Fruit fly (Drosophila melanogaster) whole organism, embryonic: ENCODE results near the gene CAH9.

Source experiments
- ATbp ChIP-seq: fragments of 200-800 bp; sonication (Bioruptor generic); optimal IDR thresholded peaks from 2 replicates; lab custom pipeline; 2017; ENCODE audit warnings: missing biosample characterization, mild to moderate bottlenecking, missing genetic modification characterization, missing genetic modification reagents
- Bgb ChIP-seq: fragments of 200-800 bp; sonication (Bioruptor generic); IDR thresholded peaks from 2 replicates; pipeline ENCODE4 v1.3.6; 2022; ENCODE audit warnings: missing biosample characterization, missing genetic modification characterization; ENCODE audit not compliant: partially characterized antibody
- CG10274 ChIP-seq: fragments of 200-800 bp; sonication (Bioruptor generic); optimal IDR thresholded peaks from 3 replicates; lab custom pipeline; 2017; ENCODE audit warnings: missing biosample characterization, mild to moderate bottlenecking, missing genetic modification characterization
- CG10462 ChIP-seq: fragments of 200-800 bp; sonication (Bioruptor generic); optimal IDR thresholded peaks from 2 replicates; lab custom pipeline; 2016; ENCODE audit warnings: missing biosample characterization, missing genetic modification characterization
- CG10979 ChIP-seq: fragments of 200-800 bp; sonication (Bioruptor generic); optimal IDR thresholded peaks from 2 replicates; lab custom pipeline; 2018; ENCODE audit warnings: missing biosample characterization, mild to moderate bottlenecking, missing genetic modification characterization, moderate library complexity
- CG11398 ChIP-seq: fragments of 200-800 bp; sonication (Bioruptor generic); optimal IDR thresholded peaks from 2 replicates; lab custom pipeline; 2016; ENCODE audit warnings: missing biosample characterization, missing genetic modification characterization
- CG11504 ChIP-seq: fragments of 200-800 bp; sonication (Bioruptor generic); optimal IDR thresholded peaks from 3 replicates; lab custom pipeline; 2019; ENCODE audit warnings: missing biosample characterization, mild to moderate bottlenecking, missing genetic modification characterization, moderate library complexity
- CG11560 ChIP-seq: fragments of 200-800 bp; sonication (Bioruptor generic); IDR thresholded peaks from 3 replicates; pipeline ENCODE4 v1.3.6; 2022; ENCODE audit warnings: missing biosample characterization, missing genetic modification characterization
- CG11696 ChIP-seq: fragments of 200-800 bp; sonication (Bioruptor generic); IDR thresholded peaks from 2 replicates; pipeline ENCODE4 v1.3.6; 2022; ENCODE audit warnings: missing biosample characterization, missing genetic modification characterization
- CG13123 ChIP-seq: fragments of 200-800 bp; sonication (Bioruptor generic); optimal IDR thresholded peaks from 2 replicates; lab custom pipeline; 2016; ENCODE audit warnings: missing biosample characterization, missing genetic modification characterization
- CG1647 ChIP-seq: fragments of 200-800 bp; sonication (Bioruptor generic); optimal IDR thresholded peaks from 3 replicates; lab custom pipeline; 2016; ENCODE audit warnings: missing biosample characterization, missing genetic modification characterization
- CG17359 ChIP-seq: fragments of 200-800 bp; sonication (Bioruptor generic); optimal IDR thresholded peaks from 3 replicates; lab custom pipeline; 2018; ENCODE audit warnings: missing biosample characterization, mild to moderate bottlenecking, missing genetic modification characterization, moderate library complexity
- CG17612 ChIP-seq: fragments of 200-800 bp; sonication (Bioruptor generic); IDR thresholded peaks from 2 replicates; pipeline ENCODE4 v1.3.6; 2022; ENCODE audit warnings: missing biosample characterization, missing genetic modification characterization
- CG17829 ChIP-seq: fragments of 200-800 bp; optimal IDR thresholded peaks from 2 replicates; lab custom pipeline; 2019; ENCODE audit warnings: missing biosample characterization, mild to moderate bottlenecking, missing genetic modification characterization, moderate library complexity
- CG18011 ChIP-seq: fragments of 200-800 bp; sonication (Bioruptor generic); optimal IDR thresholded peaks from 2 replicates; lab custom pipeline; 2017; ENCODE audit warnings: missing biosample characterization, missing genetic modification characterization, mild to moderate bottlenecking, moderate library complexity, missing genotype
- CG18619 ChIP-seq: fragments of 200-800 bp; sonication (Bioruptor generic); optimal IDR thresholded peaks from 3 replicates; lab custom pipeline; 2017; ENCODE audit warnings: missing biosample characterization, mild to moderate bottlenecking, missing genetic modification characterization
- CG30431 ChIP-seq: fragments of 200-800 bp; sonication (Bioruptor generic); optimal IDR thresholded peaks from 2 replicates; lab custom pipeline; 2017; ENCODE audit warnings: missing biosample characterization, missing genetic modification characterization
- CG3065 ChIP-seq: fragments of 200-800 bp; sonication (Bioruptor generic); optimal IDR thresholded peaks from 2 replicates; lab custom pipeline; 2016; ENCODE audit warnings: missing biosample characterization, missing genetic modification characterization
- CG31388 ChIP-seq: fragments of 200-800 bp; sonication (Bioruptor generic); optimal IDR thresholded peaks from 2 replicates; lab custom pipeline; 2016; ENCODE audit warnings: missing biosample characterization, missing genetic modification characterization
- CG33213 ChIP-seq: fragments of 200-800 bp; sonication (Bioruptor generic); optimal IDR thresholded peaks from 3 replicates; lab custom pipeline; 2016; ENCODE audit warnings: missing biosample characterization, missing genetic modification characterization
- CG34224 ChIP-seq: fragments of 200-800 bp; sonication (Bioruptor generic); IDR thresholded peaks from 3 replicates; pipeline ENCODE4 v1.3.6; 2022; ENCODE audit warnings: missing biosample characterization, missing genetic modification characterization; ENCODE audit not compliant: partially characterized antibody
- CG7987 ChIP-seq: fragments of 200-800 bp; sonication (Bioruptor generic); optimal IDR thresholded peaks from 2 replicates; lab custom pipeline; 2018; ENCODE audit warnings: missing biosample characterization, mild to moderate bottlenecking, missing genetic modification characterization, moderate library complexity
- CG8478 ChIP-seq: fragments of >200 bp; optimal IDR thresholded peaks from 2 replicates; lab custom pipeline; 2018
- D ChIP-seq, 2 experiments: fragments of 200-800 bp in 1 of 2; fragments of >200 bp in 1 of 2; sonication (Bioruptor generic) in 1 of 2; optimal IDR thresholded peaks; 2 replicates in 1 of 2; 3 replicates in 1 of 2; lab custom pipeline; 2017; ENCODE audit warnings: mild to moderate bottlenecking in 1 of 2, missing biosample characterization in 1 of 2, missing genetic modification characterization in 1 of 2, missing genetic modification reagents in 1 of 2
- Dek ChIP-seq: fragments of 200-800 bp; sonication (Bioruptor generic); optimal IDR thresholded peaks from 3 replicates; lab custom pipeline; 2019; ENCODE audit warnings: missing biosample characterization, mild to moderate bottlenecking, missing genetic modification characterization, moderate library complexity
- Elba2 ChIP-seq: fragments of 200-800 bp; sonication (Bioruptor generic); optimal IDR thresholded peaks from 3 replicates; lab custom pipeline; 2016; ENCODE audit warnings: missing biosample characterization, missing genetic modification characterization
- Ets97D ChIP-seq: fragments of 200-800 bp; sonication (Bioruptor generic); optimal IDR thresholded peaks from 3 replicates; lab custom pipeline; 2016; ENCODE audit warnings: missing biosample characterization, missing genetic modification characterization
- HHEX ChIP-seq: fragments of 200-800 bp; sonication (Bioruptor generic); optimal IDR thresholded peaks from 3 replicates; lab custom pipeline; 2017; ENCODE audit warnings: missing biosample characterization, mild to moderate bottlenecking, missing genetic modification characterization, missing genetic modification reagents
- Hmx ChIP-seq: fragments of 200-800 bp; sonication (Bioruptor generic); optimal IDR thresholded peaks from 2 replicates; lab custom pipeline; 2016; ENCODE audit warnings: missing biosample characterization, missing genetic modification characterization
- MTF-1 ChIP-seq: fragments of 200-800 bp; sonication (Bioruptor generic); optimal IDR thresholded peaks from 2 replicates; lab custom pipeline; 2018; ENCODE audit warnings: missing biosample characterization, mild to moderate bottlenecking, missing genetic modification characterization, borderline replicate concordance
- Nf-YB ChIP-seq: fragments of 200-800 bp; sonication (Bioruptor generic); optimal IDR thresholded peaks from 3 replicates; lab custom pipeline; 2019; ENCODE audit warnings: missing biosample characterization, mild to moderate bottlenecking, missing genetic modification characterization, moderate library complexity
- Poxn ChIP-seq: fragments of 200-800 bp; sonication (Bioruptor generic); IDR thresholded peaks from 2 replicates; pipeline ENCODE4 v1.3.6; 2022; ENCODE audit warnings: missing biosample characterization, missing genetic modification characterization
- Sox102F ChIP-seq: fragments of 200-800 bp; sonication (Bioruptor generic); optimal IDR thresholded peaks from 2 replicates; lab custom pipeline; 2018; ENCODE audit warnings: missing biosample characterization, mild to moderate bottlenecking, missing genetic modification characterization, moderate library complexity
- ap ChIP-seq: fragments of 200-800 bp; sonication (Bioruptor generic); IDR thresholded peaks from 2 replicates; pipeline ENCODE4 v1.3.6; 2022; ENCODE audit warnings: missing biosample characterization, missing genetic modification characterization
- en ChIP-seq: fragments of 200-800 bp; sonication (Bioruptor generic); optimal IDR thresholded peaks from 2 replicates; lab custom pipeline; 2016; ENCODE audit warnings: missing biosample characterization, missing genetic modification characterization
- eve ChIP-seq, 2 experiments: fragments of >200 bp; optimal IDR thresholded peaks; 2 replicates each; lab custom pipeline; 2017; ENCODE audit warnings: missing biosample characterization in 2 of 2, missing genetic modification characterization in 2 of 2
- fd3F ChIP-seq: fragments of 200-800 bp; sonication (Bioruptor generic); optimal IDR thresholded peaks from 2 replicates; lab custom pipeline; 2018; ENCODE audit warnings: missing biosample characterization, mild to moderate bottlenecking, missing genetic modification characterization, moderate library complexity
- gsb ChIP-seq: fragments of 200-800 bp; sonication (Bioruptor generic); IDR thresholded peaks from 2 replicates; pipeline ENCODE4 v1.3.6; 2022; ENCODE audit warnings: missing biosample characterization, missing genetic modification characterization
- h ChIP-seq: fragments of >200 bp; optimal IDR thresholded peaks from 2 replicates; lab custom pipeline; 2017
- her ChIP-seq: fragments of 200-800 bp; sonication (Bioruptor generic); optimal IDR thresholded peaks from 2 replicates; lab custom pipeline; 2016; ENCODE audit warnings: missing biosample characterization, missing genetic modification characterization
- ind ChIP-seq: fragments of 200-800 bp; sonication (Bioruptor generic); optimal IDR thresholded peaks from 3 replicates; lab custom pipeline; 2016; ENCODE audit warnings: missing biosample characterization, missing genetic modification characterization
- insv ChIP-seq, 2 experiments: fragments of 200-800 bp; sonication (Bioruptor generic); optimal IDR thresholded peaks; 3 replicates each; lab custom pipeline; 2016 to 2018; ENCODE audit warnings: missing biosample characterization in 2 of 2, missing genetic modification characterization in 2 of 2
- jigr1 ChIP-seq: fragments of 200-800 bp; sonication (Bioruptor generic); IDR thresholded peaks from 3 replicates; pipeline ENCODE4 v1.3.6; 2022; ENCODE audit warnings: missing biosample characterization, missing genetic modification characterization
- otp ChIP-seq: fragments of 200-800 bp; sonication (Bioruptor generic); IDR thresholded peaks from 3 replicates; pipeline ENCODE4, ENCODE4 v1.3.6; 2022; ENCODE audit warnings: missing biosample characterization, missing genetic modification characterization
- pum ChIP-seq: fragments of 200-800 bp; sonication (Bioruptor generic); optimal IDR thresholded peaks from 2 replicates; lab custom pipeline; 2016; ENCODE audit warnings: missing biosample characterization, missing genetic modification characterization
- salm ChIP-seq: fragments of 200-800 bp; sonication (Bioruptor generic); optimal IDR thresholded peaks from 2 replicates; lab custom pipeline; 2018; ENCODE audit warnings: missing biosample characterization, mild to moderate bottlenecking, missing genetic modification characterization
- stc ChIP-seq: fragments of 200-800 bp; sonication (Bioruptor generic); IDR thresholded peaks from 2 replicates; pipeline ENCODE4 v1.3.6; 2022; ENCODE audit warnings: missing biosample characterization, missing genetic modification characterization
- vnd ChIP-seq: fragments of 200-800 bp; sonication (Bioruptor generic); IDR thresholded peaks from 3 replicates; pipeline ENCODE4 v1.3.6; 2022; ENCODE audit warnings: missing biosample characterization, missing genetic modification characterization; ENCODE audit not compliant: partially characterized antibody
- zf30C ChIP-seq: fragments of 200-800 bp; sonication (Bioruptor generic); optimal IDR thresholded peaks from 3 replicates; lab custom pipeline; 2018; ENCODE audit warnings: missing biosample characterization, mild to moderate bottlenecking, missing genetic modification characterization
- zfh1 ChIP-seq: fragments of 200-800 bp; sonication (Bioruptor generic); IDR thresholded peaks from 3 replicates; pipeline ENCODE4 v1.3.6; 2022; ENCODE audit warnings: missing biosample characterization, missing genetic modification characterization

Gene CAH9

DNA sequence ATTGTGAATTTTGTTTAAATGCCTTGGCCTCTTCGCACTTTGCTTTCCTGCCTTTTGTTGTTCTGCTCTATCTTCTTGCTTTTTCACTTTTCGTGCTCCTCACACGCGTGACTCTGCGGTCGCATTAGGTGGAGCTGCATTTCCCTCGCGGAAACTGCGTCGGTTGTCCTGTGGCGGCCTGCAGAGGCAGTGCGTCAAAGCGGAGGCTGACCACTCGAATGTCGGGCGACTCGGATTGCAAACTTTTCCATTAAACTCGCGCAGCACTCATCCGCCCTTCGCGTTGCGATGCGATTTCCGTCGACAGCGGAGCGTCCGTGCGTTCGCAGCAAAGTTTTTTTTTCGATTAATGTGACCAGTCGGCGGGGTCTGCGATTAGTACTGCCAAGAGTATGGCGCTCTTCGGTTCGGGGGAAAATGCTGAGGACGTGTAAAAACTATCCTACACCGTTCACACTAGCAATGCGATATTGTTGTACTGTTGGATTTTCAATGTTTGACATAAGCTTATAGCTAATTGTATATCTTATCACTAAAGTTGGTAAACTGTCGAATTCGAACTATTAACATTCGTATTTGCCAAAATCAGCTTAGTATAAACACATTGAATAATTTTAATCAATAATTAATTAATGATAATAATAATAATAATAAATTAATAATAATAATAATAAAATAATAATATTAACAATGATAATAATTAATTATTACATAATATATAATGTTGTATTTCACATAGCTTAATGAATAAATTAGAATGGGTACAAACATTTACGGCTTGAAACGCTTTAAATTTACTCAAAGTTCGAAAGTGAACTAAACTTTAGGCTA is 44.9 kb upstream of the CAH9 start, which contains the start of gene CG6051 (continued):
- peak; percentile 57 for TF ChIP-seq pum (GFP tag; lab: Kevin White, UChicago)
- TF ChIP-seq salm (tag; lab: Kevin White, UChicago): no peak
- TF ChIP-seq stc (GFP tag; lab: Robert Waterston, UW): no peak
- TF ChIP-seq CG13123 (GFP tag; lab: Kevin White, UChicago): no peak
- no peak for TF ChIP-seq CG17612
- no peak for TF ChIP-seq vnd (GFP tag; lab: Robert Waterston, UW)
- TF ChIP-seq otp (GFP tag; lab: Robert Waterston, UW): no peak
- TF ChIP-seq CG10462 (GFP tag; lab: Kevin White, UChicago): no peak
- TF ChIP-seq CG17359 (tag; lab: Kevin White, UChicago): peak; percentile 60
- no peak for TF ChIP-seq gsb (GFP tag; lab: Robert Waterston, UW)
- TF ChIP-seq zfh1 (GFP tag; lab: Robert Waterston, UW): no peak
- no peak for TF ChIP-seq Bgb (GFP tag; lab: Robert Waterston, UW)
- peak; percentile 38 for TF ChIP-seq CG10979 (tag; lab: Kevin White, UChicago)
- peak; percentile 43 for TF ChIP-seq CG7987 (GFP tag; lab: Kevin White, UChicago)
- TF ChIP-seq MTF-1 (GFP tag; lab: Kevin White, UChicago): peak; percentile 73
- peak; percentile 61 for TF ChIP-seq CG17829 (tag; lab: Kevin White, UChicago)
- no peak for TF ChIP-seq eve (GFP tag; optimal IDR thresholded peaks at IDR 0.05; lab: Kevin White, UChicago)
- TF ChIP-seq Poxn: no peak
- TF ChIP-seq CG11398: peak; percentile 35
- peak; percentile 53 for TF ChIP-seq Ets97D
- peak; percentile 33 for TF ChIP-seq ATbp (GFP tag; lab: Kevin White, UChicago)
- no peak for TF ChIP-seq h
- TF ChIP-seq CG30431: peak; percentile 31
- TF ChIP-seq D (optimal IDR thresholded peaks at IDR 0.05; lab: Kevin White, UChicago): peak; percentile 81
- TF ChIP-seq D (GFP tag; optimal IDR thresholded peaks at IDR 0.05; lab: Kevin White, UChicago): no peak
- TF ChIP-seq fd3F: peak; percentile 49
- no peak for TF ChIP-seq CG3065 (GFP tag; lab: Kevin White, UChicago)
- no peak for TF ChIP-seq en (GFP tag; lab: Kevin White, UChicago)
- no peak for TF ChIP-seq CG34224 (GFP tag; lab: Robert Waterston, UW)
- TF ChIP-seq CG11560: no peak
- no peak for TF ChIP-seq Elba2 (GFP tag; lab: Kevin White, UChicago)
- TF ChIP-seq her (GFP tag; lab: Kevin White, UChicago): peak; percentile 52
- no peak for TF ChIP-seq insv (GFP tag; optimal IDR thresholded peaks at IDR 0.05; lab: Kevin White, UChicago)
- TF ChIP-seq CG11504: peak; percentile 67
- TF ChIP-seq Dek (tag; lab: Kevin White, UChicago): peak; percentile 1
- no peak for TF ChIP-seq CG11696
- TF ChIP-seq ap (GFP tag; lab: Robert Waterston, UW): no peak
- TF ChIP-seq CG1647 (GFP tag; lab: Kevin White, UChicago): peak; percentile 17
- TF ChIP-seq CG18619: peak; percentile 15
- TF ChIP-seq CG10274 (GFP tag; lab: Kevin White, UChicago): no peak
- TF ChIP-seq Nf-YB (GFP tag; lab: Kevin White, UChicago): no peak
- peak; percentile 65 for TF ChIP-seq HHEX (GFP tag; lab: Kevin White, UChicago)
- TF ChIP-seq CG33213 (GFP tag; lab: Kevin White, UChicago): peak; percentile 66
- peak; percentile 57 for TF ChIP-seq Sox102F
- no peak for TF ChIP-seq CG31388 (GFP tag; lab: Kevin White, UChicago)
- TF ChIP-seq Hmx (GFP tag; lab: Kevin White, UChicago): no peak
- TF ChIP-seq zf30C (GFP tag; lab: Kevin White, UChicago): no peak
- TF ChIP-seq jigr1 (GFP tag; lab: Robert Waterston, UW): no peak
- peak; percentile 71 for TF ChIP-seq ind
- TF ChIP-seq CG8478 (lab: Kevin White, UChicago): peak; percentile 3
- no peak for TF ChIP-seq CG18011
